Fruit fly (Drosophila melanogaster) whole organism, prepupa: ENCODE results near the gene Lcp65Af.

Experiments
- CG10631 ChIP-seq: fragments of 200-800 bp; sonication (Bioruptor generic); optimal IDR thresholded peaks from 2 replicates; lab custom pipeline; 2016; ENCODE audit warnings: missing biosample characterization, missing genetic modification characterization
- CG10669 ChIP-seq: fragments of 200-800 bp; sonication (Bioruptor generic); optimal IDR thresholded peaks from 3 replicates; lab custom pipeline; 2018; ENCODE audit warnings: missing biosample characterization, mild to moderate bottlenecking, missing genetic modification characterization, moderate library complexity
- CG11762 ChIP-seq: fragments of 200-800 bp; sonication (Bioruptor generic); optimal IDR thresholded peaks from 3 replicates; lab custom pipeline; 2016; ENCODE audit warnings: missing biosample characterization, missing genetic modification characterization; ENCODE audit not compliant: insufficient read depth
- CG11902 ChIP-seq: fragments of 200-800 bp; sonication (Bioruptor generic); optimal IDR thresholded peaks from 3 replicates; lab custom pipeline; 2016; ENCODE audit warnings: missing biosample characterization, missing genetic modification characterization
- CG16779 ChIP-seq: fragments of 200-800 bp; sonication (Bioruptor generic); optimal IDR thresholded peaks from 3 replicates; lab custom pipeline; 2017; ENCODE audit warnings: missing biosample characterization, mild to moderate bottlenecking, missing genetic modification characterization
- CG3919 ChIP-seq: fragments of 200-800 bp; sonication (Bioruptor generic); optimal IDR thresholded peaks from 3 replicates; lab custom pipeline; 2016; ENCODE audit warnings: missing biosample characterization, missing genetic modification characterization
- CG4318 ChIP-seq: fragments of 200-800 bp; sonication (Bioruptor generic); optimal IDR thresholded peaks from 3 replicates; lab custom pipeline; 2017; ENCODE audit warnings: missing biosample characterization, mild to moderate bottlenecking, missing genetic modification characterization
- CG6163 ChIP-seq: fragments of 200-800 bp; sonication (Bioruptor generic); IDR thresholded peaks from 3 replicates; pipeline ENCODE4 v1.3.6; 2022; ENCODE audit warnings: missing biosample characterization, missing genetic modification characterization
- CG7368 ChIP-seq: fragments of 200-800 bp; sonication (Bioruptor generic); optimal IDR thresholded peaks from 3 replicates; lab custom pipeline; 2016; ENCODE audit warnings: missing biosample characterization, missing genetic modification characterization
- CG8119 ChIP-seq: fragments of 200-800 bp; sonication (Bioruptor generic); IDR thresholded peaks from 3 replicates; pipeline ENCODE4 v1.3.6; 2022; ENCODE audit warnings: missing biosample characterization, missing genetic modification characterization
- CG9139 ChIP-seq: fragments of 200-800 bp; sonication (Bioruptor generic); optimal IDR thresholded peaks from 3 replicates; lab custom pipeline; 2017; ENCODE audit warnings: missing biosample characterization, mild to moderate bottlenecking, missing genetic modification characterization
- Eip93F ChIP-seq: fragments of 200-800 bp; sonication (Bioruptor generic); optimal IDR thresholded peaks from 2 replicates; lab custom pipeline; 2016; ENCODE audit warnings: missing biosample characterization, mild to moderate bottlenecking, missing genetic modification characterization
- Ets21C ChIP-seq: fragments of 200-800 bp; sonication (Bioruptor generic); optimal IDR thresholded peaks from 3 replicates; lab custom pipeline; 2016; ENCODE audit warnings: missing biosample characterization, missing genetic modification characterization
- Ets96B ChIP-seq: fragments of 200-800 bp; optimal IDR thresholded peaks from 2 replicates; lab custom pipeline; 2019; ENCODE audit warnings: missing biosample characterization, mild to moderate bottlenecking, missing genetic modification characterization, moderate library complexity
- Hr4 ChIP-seq: fragments of 200-800 bp; sonication (Bioruptor generic); optimal IDR thresholded peaks from 3 replicates; lab custom pipeline; 2016; ENCODE audit warnings: missing biosample characterization, missing genetic modification characterization
- Lpt ChIP-seq: fragments of 200-800 bp; sonication (Bioruptor generic); optimal IDR thresholded peaks from 3 replicates; lab custom pipeline; 2016; ENCODE audit warnings: missing biosample characterization, missing genetic modification characterization
- OdsH ChIP-seq: fragments of 200-800 bp; sonication (Bioruptor generic); optimal IDR thresholded peaks from 3 replicates; lab custom pipeline; 2016; ENCODE audit warnings: missing biosample characterization, missing genetic modification characterization
- Smox ChIP-seq: fragments of 200-800 bp; sonication (Bioruptor generic); optimal IDR thresholded peaks from 3 replicates; lab custom pipeline; 2016; ENCODE audit warnings: missing biosample characterization, missing genetic modification characterization
- Sox102F ChIP-seq: fragments of 200-800 bp; sonication (Bioruptor generic); optimal IDR thresholded peaks from 2 replicates; lab custom pipeline; 2016; ENCODE audit warnings: missing biosample characterization, mild to moderate bottlenecking, missing genetic modification characterization
- Sox14 ChIP-seq: fragments of 200-800 bp; sonication (Bioruptor generic); optimal IDR thresholded peaks from 3 replicates; lab custom pipeline; 2016; ENCODE audit warnings: missing biosample characterization, missing genetic modification characterization
- Sox15 ChIP-seq: fragments of 200-800 bp; sonication (Bioruptor generic); optimal IDR thresholded peaks from 3 replicates; lab custom pipeline; 2016; ENCODE audit warnings: missing biosample characterization, missing genetic modification characterization
- achi ChIP-seq: fragments of 200-800 bp; sonication (Bioruptor generic); optimal IDR thresholded peaks from 3 replicates; lab custom pipeline; 2016; ENCODE audit warnings: missing biosample characterization, missing genetic modification characterization
- acj6 ChIP-seq: fragments of 200-800 bp; sonication (Bioruptor generic); optimal IDR thresholded peaks from 3 replicates; lab custom pipeline; 2016; ENCODE audit warnings: missing biosample characterization, missing genetic modification characterization
- cyc ChIP-seq: fragments of 200-800 bp; sonication (Bioruptor generic); optimal IDR thresholded peaks from 3 replicates; lab custom pipeline; 2016; ENCODE audit warnings: missing biosample characterization, missing genetic modification characterization
- dsx ChIP-seq: fragments of 200-800 bp; optimal IDR thresholded peaks from 3 replicates; lab custom pipeline; 2019; ENCODE audit warnings: missing biosample characterization, mild to moderate bottlenecking, missing genetic modification characterization, moderate library complexity; ENCODE audit not compliant: poor library complexity, severe bottlenecking
- fd59A ChIP-seq: fragments of 200-800 bp; sonication (Bioruptor generic); optimal IDR thresholded peaks from 2 replicates; lab custom pipeline; 2017; ENCODE audit warnings: missing biosample characterization, mild to moderate bottlenecking, missing genetic modification characterization, missing genetic modification reagents
- fd85E ChIP-seq: fragments of 200-800 bp; sonication (Bioruptor generic); optimal IDR thresholded peaks from 3 replicates; lab custom pipeline; 2016; ENCODE audit warnings: missing biosample characterization, missing genetic modification characterization
- fkh ChIP-seq: fragments of 200-800 bp; sonication (Bioruptor generic); optimal IDR thresholded peaks from 3 replicates; lab custom pipeline; 2017; ENCODE audit warnings: missing biosample characterization, mild to moderate bottlenecking, missing genetic modification characterization, moderate library complexity
- lz ChIP-seq: fragments of 200-800 bp; sonication (Bioruptor generic); optimal IDR thresholded peaks from 3 replicates; lab custom pipeline; 2016; ENCODE audit warnings: missing biosample characterization, missing genetic modification characterization
- pdm3 ChIP-seq: fragments of 200-800 bp; sonication (Bioruptor generic); optimal IDR thresholded peaks from 3 replicates; lab custom pipeline; 2016; ENCODE audit warnings: missing biosample characterization, missing genetic modification characterization
- salr ChIP-seq, 2 experiments: fragments of 200-800 bp; sonication (Bioruptor generic); optimal IDR thresholded peaks; 3 replicates each; lab custom pipeline; 2016 to 2018; ENCODE audit warnings: missing biosample characterization in 2 of 2, missing genetic modification characterization in 2 of 2, mild to moderate bottlenecking in 1 of 2
- svp ChIP-seq: fragments of 200-800 bp; sonication (Bioruptor generic); peaks from one replicate; lab custom pipeline; 2016; ENCODE audit warnings: missing biosample characterization, missing genetic modification characterization
- vri ChIP-seq: fragments of 200-800 bp; sonication (Bioruptor generic); optimal IDR thresholded peaks from 3 replicates; lab custom pipeline; 2016; ENCODE audit warnings: missing biosample characterization, mild to moderate bottlenecking, missing genetic modification characterization

Gene Lcp65Af

DNA sequence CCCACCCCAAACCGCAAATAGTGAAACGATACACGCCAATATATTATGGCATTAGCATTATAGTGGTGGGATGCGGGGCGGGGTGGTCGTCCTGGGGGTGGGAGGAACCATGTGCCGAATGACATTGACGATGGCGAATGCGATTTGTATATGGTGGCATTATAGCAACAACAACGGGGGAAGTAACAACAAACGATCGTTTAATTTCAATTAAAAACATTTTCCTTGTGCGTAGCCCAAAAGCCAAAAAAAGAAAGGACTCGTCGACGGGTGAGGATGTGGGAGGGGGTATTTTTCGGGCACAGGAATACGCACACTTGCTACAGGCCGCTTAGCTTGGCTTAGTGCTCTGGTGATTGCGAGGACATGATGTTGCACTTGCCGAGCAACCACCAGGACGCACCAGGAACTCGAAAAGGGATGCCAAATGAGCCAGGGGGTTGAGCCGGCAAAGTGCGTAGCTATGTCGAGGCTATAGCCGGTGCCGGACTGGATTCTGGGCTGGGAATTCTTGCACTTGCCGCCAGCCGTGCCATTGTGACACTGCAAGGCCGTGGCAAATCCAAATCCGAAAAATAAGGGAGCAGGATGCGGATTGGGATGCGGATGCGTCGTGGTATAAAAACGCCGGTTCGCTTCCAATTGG is 26.0 kb upstream of the Lcp65Af start, which contains the start of gene Prdm13:
Gene Prdm13, plus strand, starts transcription at position 645 of the 646 bp plus-strand sequence.
- TF ChIP-seq Sox14 (GFP tag; lab: Kevin White, UChicago), result no peak
- no peak for TF ChIP-seq achi (GFP tag; lab: Kevin White, UChicago)
- no peak for TF ChIP-seq CG9139
- no peak for TF ChIP-seq fd85E
- no peak for TF ChIP-seq Sox15 (GFP tag; lab: Kevin White, UChicago)
- TF ChIP-seq CG4318, result no peak
- TF ChIP-seq Ets21C (GFP tag; lab: Kevin White, UChicago), result no peak

DNA sequence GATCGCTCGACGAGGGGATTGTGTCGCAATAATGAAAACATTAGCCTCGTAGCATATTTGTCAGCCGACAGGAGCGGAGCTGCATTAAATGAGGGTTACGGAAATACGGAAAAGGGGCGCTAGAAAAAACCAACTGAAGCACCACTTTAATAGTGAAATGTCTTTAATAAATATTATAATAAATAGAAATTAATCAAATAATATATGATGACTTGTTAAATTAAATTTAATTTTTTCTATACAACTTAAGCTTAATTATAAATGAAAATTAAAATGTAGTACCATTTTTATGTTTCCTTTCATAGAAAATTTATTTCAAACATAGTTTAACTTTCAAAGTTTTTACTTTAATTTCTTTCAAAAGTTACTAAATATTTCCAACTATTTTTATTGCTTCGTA is 25.4 kb upstream of the Lcp65Af start:
- TF ChIP-seq acj6 (GFP tag; lab: Kevin White, UChicago) (no peak), lz (GFP tag; lab: Kevin White, UChicago) (no peak), Hr4 (GFP tag; lab: Kevin White, UChicago) (no peak), fd85E (no peak), CG16779 (tag; lab: Kevin White, UChicago) (no peak), vri (GFP tag; lab: Kevin White, UChicago) (no peak), fd59A (GFP tag; lab: Kevin White, UChicago) (no peak), CG3919 (GFP tag; lab: Kevin White, UChicago) (no peak), Smox (GFP tag; lab: Kevin White, UChicago) (no peak), Eip93F (GFP tag; lab: Kevin White, UChicago) (no peak), CG11762 (no peak), CG8119 (GFP tag; lab: Robert Waterston, UW) (no peak)

DNA sequence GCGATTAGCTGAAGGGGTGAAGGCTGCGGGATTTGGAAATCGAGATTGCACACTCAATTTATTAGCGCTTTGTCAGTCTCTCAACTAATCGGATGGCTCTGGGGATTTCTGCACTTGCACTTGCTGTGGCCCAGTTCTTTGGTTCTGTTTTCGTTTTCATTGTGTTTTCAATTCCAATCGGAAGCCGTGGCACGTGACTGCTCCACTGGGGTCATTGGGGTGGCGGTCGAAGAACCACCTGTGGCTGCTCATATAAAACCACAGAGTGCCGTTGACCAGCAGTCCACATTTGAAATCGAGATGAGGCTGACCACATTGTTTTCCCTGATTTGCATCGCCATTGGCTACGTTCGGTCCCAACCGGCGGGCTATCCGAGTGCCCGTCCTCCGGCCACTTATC is 23.9 kb upstream of the Lcp65Af start, which contains the start of gene Cpr65Az:
Gene Cpr65Az, plus strand, starts transcription at position 301 of the 400 bp plus-strand sequence.
- TF ChIP-seq Eip93F (GFP tag; lab: Kevin White, UChicago) (no peak), pdm3 (GFP tag; lab: Kevin White, UChicago) (no peak), CG9139 (no peak), vri (GFP tag; lab: Kevin White, UChicago) (no peak), Sox102F (GFP tag; lab: Kevin White, UChicago) (no peak), CG7368 (GFP tag; lab: Kevin White, UChicago) (no peak), fd59A (GFP tag; lab: Kevin White, UChicago) (no peak), dsx (no peak), Ets96B (tag; lab: Kevin White, UChicago) (no peak), salr (GFP tag; optimal IDR thresholded peaks at IDR 0.05; lab: Kevin White, UChicago) (no peak), CG11902 (GFP tag; lab: Kevin White, UChicago) (no peak), cyc (GFP tag; lab: Kevin White, UChicago) (no peak), Hr4 (GFP tag; lab: Kevin White, UChicago) (no peak), achi (GFP tag; lab: Kevin White, UChicago) (no peak), CG11762 (no peak), CG8119 (GFP tag; lab: Robert Waterston, UW) (no peak), Lpt (GFP tag; lab: Kevin White, UChicago) (no peak)

DNA sequence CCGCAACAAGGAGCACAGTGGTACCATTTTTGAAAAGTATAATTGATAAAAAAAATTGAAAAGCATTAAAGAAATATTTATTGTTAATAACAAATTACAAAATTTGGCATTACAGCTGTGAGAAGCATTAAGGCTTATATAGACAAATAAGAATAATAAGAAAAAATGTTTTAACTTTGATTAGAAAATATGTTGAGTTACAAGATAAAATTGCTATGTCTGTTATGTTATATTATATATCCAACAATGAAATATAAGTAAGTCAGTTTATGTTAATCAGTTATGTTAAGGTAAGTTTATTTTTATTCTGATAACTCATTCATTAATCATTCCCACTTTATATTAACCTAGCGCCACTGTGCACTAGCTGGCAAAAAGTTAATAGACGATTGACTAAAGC is 23.3 kb upstream of the Lcp65Af start:
- TF ChIP-seq svp (GFP tag; lab: Kevin White, UChicago) (peak; percentile 47), fkh (GFP tag; lab: Kevin White, UChicago) (no peak), OdsH (GFP tag; lab: Kevin White, UChicago) (no peak)

DNA sequence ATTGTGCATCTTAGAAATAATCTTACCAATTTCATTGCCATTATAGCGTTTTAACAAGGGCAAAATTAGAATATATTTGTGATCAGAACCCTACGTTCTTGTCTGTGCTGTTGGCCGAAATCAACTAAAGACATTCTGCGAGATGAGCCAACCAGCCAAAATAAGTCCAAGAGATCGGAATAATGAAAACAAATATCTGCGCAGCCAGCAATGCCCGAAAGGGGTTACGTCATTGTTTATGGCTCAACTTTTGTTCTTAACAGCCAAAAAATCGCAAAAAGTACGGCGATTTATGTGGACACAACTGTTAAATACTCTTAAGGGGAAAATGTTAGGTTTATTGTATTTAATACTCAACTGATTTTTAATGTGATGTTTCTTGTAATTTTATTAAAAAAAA is 21.9 kb upstream of the Lcp65Af start, which contains the start of gene Cpr65Ay:
Gene Cpr65Ay, minus strand, starts transcription at position 101 of the 400 bp plus-strand sequence.
- TF ChIP-seq CG10669, result no peak
- TF ChIP-seq Ets21C (GFP tag; lab: Kevin White, UChicago), result no peak
- TF ChIP-seq CG10631, result no peak
- no peak for TF ChIP-seq CG11762
- no peak for TF ChIP-seq Smox (GFP tag; lab: Kevin White, UChicago)
- TF ChIP-seq vri (GFP tag; lab: Kevin White, UChicago), result no peak
- no peak for TF ChIP-seq CG6163 (GFP tag; lab: Robert Waterston, UW)
